Fruit fly (Drosophila melanogaster): ENCODE results near the gene CG11694.

Gene CG11694

dm6 chr3R:8305110-8305509 lies 6.8 kb downstream of the CG11694 start, which contains the start of gene Sgt1 (continued):
- TF ChIP-seq CG17359 (tag; optimal IDR thresholded peaks at IDR 0.05), result no peak
- no peak for TF ChIP-seq ttk (GFP tag; IDR thresholded peaks at IDR 0.05)
- TF ChIP-seq pan (optimal IDR thresholded peaks at IDR 0.05), result no peak
- TF ChIP-seq pan (GFP tag; optimal IDR thresholded peaks at IDR 0.05 in 1 of 2, IDR thresholded peaks at IDR 0.05 in 1 of 2), result no peak
- TF ChIP-seq trh (GFP tag; optimal IDR thresholded peaks at IDR 0.05), result no peak
- TF ChIP-seq CG16863 (GFP tag; optimal IDR thresholded peaks at IDR 0.05), result peak; percentile 48
- no peak for TF ChIP-seq CG3726 (GFP tag; IDR thresholded peaks at IDR 0.05)
- TF ChIP-seq CG3281 (GFP tag; optimal IDR thresholded peaks at IDR 0.05), result no peak
- peak; percentile 4 for TF ChIP-seq CG13424 (tag; optimal IDR thresholded peaks at IDR 0.05)
- peak; percentile 23 for TF ChIP-seq bcd (GFP tag; optimal IDR thresholded peaks at IDR 0.05)
- peak; percentile 82 for TF ChIP-seq HmgZ (tag; optimal IDR thresholded peaks at IDR 0.05)
- no peak for TF ChIP-seq ssp (GFP tag; IDR thresholded peaks at IDR 0.05)
- peak; percentile 59 for TF ChIP-seq CG15601 (tag; optimal IDR thresholded peaks at IDR 0.05)
- TF ChIP-seq MTF-1 (GFP tag; optimal IDR thresholded peaks at IDR 0.05; ENCODE audit: borderline replicate concordance), result no peak
- peak; percentile 14 for TF ChIP-seq CG4282 (GFP tag; optimal IDR thresholded peaks at IDR 0.05)
- TF ChIP-seq hb (GFP tag; IDR thresholded peaks at IDR 0.05; ENCODE audit: partially characterized antibody), result peak; percentile 80
- TF ChIP-seq Poxn (GFP tag; IDR thresholded peaks at IDR 0.05), result no peak
- peak; percentile 16 for TF ChIP-seq caup (GFP tag; optimal IDR thresholded peaks at IDR 0.05; ENCODE audit: severe bottlenecking)
- peak; percentile 41 for TF ChIP-seq dm (GFP tag; optimal IDR thresholded peaks at IDR 0.05)
- peak; percentile 18 for TF ChIP-seq CG12942 (GFP tag; optimal IDR thresholded peaks at IDR 0.05)
- peak; percentile 88 for TF ChIP-seq mld (GFP tag; IDR thresholded peaks at IDR 0.05; ENCODE audit: partially characterized antibody)
- no peak for TF ChIP-seq H15 (GFP tag; IDR thresholded peaks at IDR 0.05)
- no peak for TF ChIP-seq CG6175 (GFP tag; IDR thresholded peaks at IDR 0.05)
- TF ChIP-seq dmrt99B (tag; optimal IDR thresholded peaks at IDR 0.05), result no peak
- no peak for TF ChIP-seq Atf3 (GFP tag; optimal IDR thresholded peaks at IDR 0.05)
- peak; percentile 84 for TF ChIP-seq CG14860 (GFP tag; IDR thresholded peaks at IDR 0.05; ENCODE audit: partially characterized antibody)
- no peak for TF ChIP-seq Vsx1 (GFP tag; optimal IDR thresholded peaks at IDR 0.05)
- peak; percentile 59 for TF ChIP-seq CG9609 (GFP tag; optimal IDR thresholded peaks at IDR 0.05)
- no peak for TF ChIP-seq C15 (GFP tag; IDR thresholded peaks at IDR 0.05)
- TF ChIP-seq slbo (GFP tag; IDR thresholded peaks at IDR 0.05), result peak; percentile 71
- TF ChIP-seq sqz (GFP tag; optimal IDR thresholded peaks at IDR 0.05), result no peak
- no peak for TF ChIP-seq al (GFP tag; IDR thresholded peaks at IDR 0.05)
- TF ChIP-seq esg (GFP tag; conservative IDR thresholded peaks at IDR 0.05), result no peak
- TF ChIP-seq Hey (tag; optimal IDR thresholded peaks at IDR 0.05), result no peak
- TF ChIP-seq Gsc (GFP tag; IDR thresholded peaks at IDR 0.05), result no peak
- no peak for TF ChIP-seq Dfd (GFP tag; optimal IDR thresholded peaks at IDR 0.05)
- no peak for TF ChIP-seq CG15073 (GFP tag; optimal IDR thresholded peaks at IDR 0.05)
- TF ChIP-seq stc (GFP tag; IDR thresholded peaks at IDR 0.05), result no peak
- TF ChIP-seq scrt (GFP tag; optimal IDR thresholded peaks at IDR 0.05), result no peak
- no peak for TF ChIP-seq danr (GFP tag; IDR thresholded peaks at IDR 0.05)
- TF ChIP-seq luna (GFP tag; optimal IDR thresholded peaks at IDR 0.05), result no peak
- TF ChIP-seq CG30020 (tag; optimal IDR thresholded peaks at IDR 0.05), result peak; percentile 45
- TF ChIP-seq lola (GFP tag; optimal IDR thresholded peaks at IDR 0.05), result no peak
- TF ChIP-seq cato (GFP tag; optimal IDR thresholded peaks at IDR 0.05; ENCODE audit: borderline replicate concordance), result no peak
- no peak for TF ChIP-seq nau (GFP tag; optimal IDR thresholded peaks at IDR 0.05)
- no peak for TF ChIP-seq jigr1 (GFP tag; IDR thresholded peaks at IDR 0.05)
- no peak for TF ChIP-seq Lpt (GFP tag; optimal IDR thresholded peaks at IDR 0.05)
- TF ChIP-seq CG3847 (GFP tag; IDR thresholded peaks at IDR 0.05), result peak; percentile 80
- TF ChIP-seq aop (GFP tag; IDR thresholded peaks at IDR 0.05), result no peak
- TF ChIP-seq abd-A (tag; optimal IDR thresholded peaks at IDR 0.05), result no peak
- TF ChIP-seq CG17361 (GFP tag; IDR thresholded peaks at IDR 0.05), result 0 out of 3 replicates have a peak, but pooled peaks have one; percentile 21
- TF ChIP-seq schlank (tag; optimal IDR thresholded peaks at IDR 0.05), result no peak

Measured in whole organism, embryonic.